Worm (Caenorhabditis elegans) whole organism, mixed stage, embryonic: Measurements from ENCODE around the gene cysl-1.

Experiments
- M03D4.4 ChIP-seq: sonication (generic microtip); optimal IDR thresholded peaks from 2 replicates; lab custom pipeline; 2017; ENCODE audit warnings: mild to moderate bottlenecking, missing genetic modification characterization, missing compliant biosample characterization
- blmp-1 ChIP-seq: fragments of 150-350 bp; optimal IDR thresholded peaks from 2 replicates; lab custom pipeline; 2014; ENCODE audit warnings: missing biosample characterization, missing genetic modification characterization
- lin-32 ChIP-seq: fragments of 200-800 bp; sonication (Bioruptor generic); optimal IDR thresholded peaks from 2 replicates; lab custom pipeline; 2018; ENCODE audit warnings: mild to moderate bottlenecking, missing genetic modification characterization, missing compliant biosample characterization
- mab-5 ChIP-seq: fragments of 150-350 bp; optimal IDR thresholded peaks from 2 replicates; lab custom pipeline; 2014; ENCODE audit warnings: missing biosample characterization, missing genetic modification characterization
- mep-1 ChIP-seq: fragments of 150-350 bp; optimal IDR thresholded peaks from 2 replicates; lab custom pipeline; 2017; ENCODE audit warnings: missing biosample characterization, missing genetic modification reagents, missing genetic modification characterization, inconsistent platforms
- unc-62 ChIP-seq: fragments of 150-350 bp; optimal IDR thresholded peaks from 2 replicates; lab custom pipeline; 2014; ENCODE audit warnings: missing biosample characterization, missing genetic modification reagents, missing genetic modification characterization

ce11 chrX:9976206-9976605, 21.9 kb upstream of the cysl-1 start, which contains the start of gene mgl-1:
- no peak for TF ChIP-seq lin-32 (GFP tag; lab: Kevin White, UChicago)
- TF ChIP-seq M03D4.4 (tag; lab: Kevin White, UChicago), result no peak
- no peak for TF ChIP-seq mep-1 (tag; lab: Kevin White, UChicago)
- TF ChIP-seq blmp-1 (tag; lab: Kevin White, UChicago), result no peak
- no peak for TF ChIP-seq unc-62 (GFP tag; lab: Kevin White, UChicago)
- no peak for TF ChIP-seq mab-5 (tag; lab: Kevin White, UChicago)
